Fruit fly (Drosophila melanogaster): ENCODE measurements around the gene CG11608.

- no peak for TF ChIP-seq fd59A (GFP tag; optimal IDR thresholded peaks at IDR 0.05)
- TF ChIP-seq Sox15 (GFP tag; optimal IDR thresholded peaks at IDR 0.05): no peak
- TF ChIP-seq Hr4 (GFP tag; optimal IDR thresholded peaks at IDR 0.05): no peak
- TF ChIP-seq Eip93F (GFP tag; optimal IDR thresholded peaks at IDR 0.05): no peak
- no peak for TF ChIP-seq CG6276 (GFP tag; optimal IDR thresholded peaks at IDR 0.05)
- TF ChIP-seq Met (GFP tag; optimal IDR thresholded peaks at IDR 0.05): no peak
- no peak for TF ChIP-seq CG32006 (GFP tag; optimal IDR thresholded peaks at IDR 0.05)
- TF ChIP-seq CG34406 (GFP tag; optimal IDR thresholded peaks at IDR 0.05): no peak
- no peak for TF ChIP-seq CG6854 (GFP tag; optimal IDR thresholded peaks at IDR 0.05)
- TF ChIP-seq CG9139 (GFP tag; optimal IDR thresholded peaks at IDR 0.05): no peak
- TF ChIP-seq OdsH (GFP tag; optimal IDR thresholded peaks at IDR 0.05): no peak
- TF ChIP-seq Sox102F (GFP tag; optimal IDR thresholded peaks at IDR 0.05): no peak
Observed at dm6 chr3R:12637961-12638531, at the start of gene CG11608.
